Worm (Caenorhabditis elegans) whole organism, late embryonic: ENCODE results near the gene hex-1.

Source experiments
- C38D4.7 ChIP-seq: fragments of 200-800 bp; sonication (Bioruptor generic); optimal IDR thresholded peaks from 2 replicates; lab custom pipeline; 2018; ENCODE audit warnings: mild to moderate bottlenecking, missing genetic modification characterization, moderate library complexity, missing compliant biosample characterization
- K02D7.2 ChIP-seq: sonication (generic microtip); optimal IDR thresholded peaks from 2 replicates; lab custom pipeline; 2017; ENCODE audit warnings: mild to moderate bottlenecking, missing genetic modification characterization, missing compliant biosample characterization
- K09A11.1 ChIP-seq: sonication (generic microtip); optimal IDR thresholded peaks from 2 replicates; lab custom pipeline; 2017; ENCODE audit warnings: antibody characterized with exemption, mild to moderate bottlenecking, missing genetic modification characterization, missing compliant biosample characterization; ENCODE audit not compliant: insufficient read depth
- T23F11.4 ChIP-seq: fragments of 200-800 bp; sonication (Bioruptor generic); optimal IDR thresholded peaks from 2 replicates; lab custom pipeline; 2018; ENCODE audit warnings: mild to moderate bottlenecking, missing genetic modification characterization, missing compliant biosample characterization
- Y22D7AL.16 ChIP-seq: sonication (generic microtip); optimal IDR thresholded peaks from 2 replicates; lab custom pipeline; 2016; ENCODE audit warnings: missing genetic modification characterization, missing compliant biosample characterization
- ahr-1 ChIP-seq: sonication (generic microtip); optimal IDR thresholded peaks from 2 replicates; lab custom pipeline; 2016; ENCODE audit warnings: missing genetic modification characterization, missing compliant biosample characterization
- ceh-2 ChIP-seq: sonication (generic microtip); optimal IDR thresholded peaks from 2 replicates; lab custom pipeline; 2016; ENCODE audit warnings: missing genotype, missing genetic modification characterization, missing compliant biosample characterization
- ceh-31 ChIP-seq: sonication (generic microtip); optimal IDR thresholded peaks from 2 replicates; lab custom pipeline; 2016; ENCODE audit warnings: missing genetic modification characterization, missing compliant biosample characterization
- ceh-45 ChIP-seq: fragments of 200-800 bp; sonication (Bioruptor generic); IDR thresholded peaks from 2 replicates; pipeline ENCODE4 v1.3.6; 2022; ENCODE audit warnings: missing genetic modification reagents, missing genetic modification characterization, missing compliant biosample characterization
- ceh-48 ChIP-seq: sonication (generic microtip); optimal IDR thresholded peaks from 2 replicates; lab custom pipeline; 2016; ENCODE audit warnings: missing genetic modification characterization, inconsistent platforms, missing compliant biosample characterization
- dve-1 ChIP-seq: sonication (generic microtip); optimal IDR thresholded peaks from 2 replicates; lab custom pipeline; 2017; ENCODE audit warnings: antibody characterized with exemption, mild to moderate bottlenecking, missing genetic modification characterization, missing compliant biosample characterization
- elt-2 ChIP-seq: sonication (generic microtip); optimal IDR thresholded peaks from 2 replicates; lab custom pipeline; 2016; ENCODE audit warnings: missing genetic modification reagents, missing genetic modification characterization, missing compliant biosample characterization
- eyg-1 ChIP-seq: sonication (generic microtip); optimal IDR thresholded peaks from 2 replicates; lab custom pipeline; 2016; ENCODE audit warnings: missing genotype, missing genetic modification characterization, missing compliant biosample characterization
- fkh-10 ChIP-seq: fragments of 150-350 bp; optimal IDR thresholded peaks from 2 replicates; lab custom pipeline; 2014; ENCODE audit warnings: missing biosample characterization, missing genetic modification reagents, missing genetic modification characterization
- gmeb-2 ChIP-seq: sonication (generic microtip); optimal IDR thresholded peaks from 2 replicates; lab custom pipeline; 2016; ENCODE audit warnings: missing genetic modification characterization, inconsistent platforms, missing compliant biosample characterization
- hlh-6 ChIP-seq: sonication (generic microtip); optimal IDR thresholded peaks from 2 replicates; lab custom pipeline; 2016; ENCODE audit warnings: missing genotype, missing genetic modification characterization, missing compliant biosample characterization
- lim-6 ChIP-seq: sonication (generic microtip); optimal IDR thresholded peaks from 2 replicates; lab custom pipeline; 2016; ENCODE audit warnings: missing genetic modification characterization, missing compliant biosample characterization
- lin-11 ChIP-seq: fragments of 200-800 bp; sonication (Bioruptor generic); optimal IDR thresholded peaks from 2 replicates; lab custom pipeline; 2018; ENCODE audit warnings: mild to moderate bottlenecking, missing genetic modification characterization, missing compliant biosample characterization
- madf-2 ChIP-seq: sonication (generic microtip); optimal IDR thresholded peaks from 2 replicates; lab custom pipeline; 2017; ENCODE audit warnings: missing genetic modification characterization, missing compliant biosample characterization
- nfya-1 ChIP-seq: sonication (generic microtip); optimal IDR thresholded peaks from 2 replicates; lab custom pipeline; 2017; ENCODE audit warnings: missing genetic modification characterization, mild to moderate bottlenecking, missing compliant biosample characterization, antibody characterized with exemption, moderate library complexity
- nhr-232 ChIP-seq: sonication (generic microtip); optimal IDR thresholded peaks from 2 replicates; lab custom pipeline; 2016; ENCODE audit warnings: missing genetic modification characterization, missing compliant biosample characterization
- pat-9 ChIP-seq: fragments of 200-800 bp; sonication (Bioruptor generic); optimal IDR thresholded peaks from 2 replicates; lab custom pipeline; 2018; ENCODE audit warnings: mild to moderate bottlenecking, missing genetic modification characterization, moderate library complexity, missing compliant biosample characterization
- pqm-1 ChIP-seq: sonication (generic microtip); optimal IDR thresholded peaks from 2 replicates; lab custom pipeline; 2016; ENCODE audit warnings: missing genetic modification characterization, missing compliant biosample characterization
- sdc-2 ChIP-seq: sonication (generic microtip); optimal IDR thresholded peaks from 2 replicates; lab custom pipeline; 2016; ENCODE audit warnings: missing genotype, missing genetic modification characterization, missing compliant biosample characterization
- ttx-3 ChIP-seq: sonication (generic microtip); optimal IDR thresholded peaks from 2 replicates; lab custom pipeline; 2016; ENCODE audit warnings: missing genetic modification reagents, missing genetic modification characterization, missing compliant biosample characterization
- unc-3 ChIP-seq, 2 experiments: fragments of 200-800 bp in 1 of 2; sonication (Bioruptor generic) in 1 of 2; sonication (generic microtip) in 1 of 2; conservative IDR thresholded peaks in 1 of 2; optimal IDR thresholded peaks in 1 of 2; 2 replicates each; pipeline versions ENCODE4 v1.3.6 to Lab custom; 2016 to 2022; ENCODE audit warnings: missing compliant biosample characterization in 2 of 2, missing genetic modification characterization in 2 of 2, missing genetic modification reagents in 1 of 2
- unc-42 ChIP-seq: sonication (generic microtip); optimal IDR thresholded peaks from 2 replicates; lab custom pipeline; 2016; ENCODE audit warnings: missing genotype, missing genetic modification characterization, missing compliant biosample characterization
- unc-86 ChIP-seq: sonication (generic microtip); optimal IDR thresholded peaks from 2 replicates; lab custom pipeline; 2016; ENCODE audit warnings: missing genetic modification characterization, missing compliant biosample characterization

Gene hex-1

ce11 chrX:2246908-2247307 lies 26.0 kb downstream of the hex-1 start, which contains the start of gene AH9.1:
Gene AH9.1, minus strand, starts transcription at chrX:2247008.
- TF ChIP-seq sdc-2 (tag; lab: Kevin White, UChicago) (no peak), unc-3 (GFP tag; conservative IDR thresholded peaks at IDR 0.05; lab: Robert Waterston, UW) (no peak), unc-3 (tag; optimal IDR thresholded peaks at IDR 0.05; lab: Kevin White, UChicago) (no peak), elt-2 (tag; lab: Kevin White, UChicago) (no peak), dve-1 (tag; lab: Kevin White, UChicago) (no peak), ceh-31 (tag; lab: Kevin White, UChicago) (no peak), unc-42 (tag; lab: Kevin White, UChicago) (no peak)

ce11 chrX:2258001-2258400 lies 37.1 kb downstream of the hex-1 start, which contains the start of gene crn-4:
Gene crn-4, minus strand, starts transcription at chrX:2258101.
- TF ChIP-seq ttx-3 (tag; lab: Kevin White, UChicago) (no peak), fkh-10 (GFP tag; lab: Kevin White, UChicago) (no peak), madf-2 (tag; lab: Kevin White, UChicago) (no peak), ceh-2 (tag; lab: Kevin White, UChicago) (no peak), nfya-1 (tag; lab: Kevin White, UChicago) (no peak), pqm-1 (tag; lab: Kevin White, UChicago) (no peak), unc-42 (tag; lab: Kevin White, UChicago) (no peak), hlh-6 (tag; lab: Kevin White, UChicago) (no peak), ceh-45 (no peak), C38D4.7 (GFP tag; lab: Kevin White, UChicago) (no peak), unc-86 (no peak), ahr-1 (tag; lab: Kevin White, UChicago) (no peak), ceh-48 (tag; lab: Kevin White, UChicago) (no peak)

ce11 chrX:2258404-2258803 lies 37.5 kb downstream of the hex-1 start:
- TF ChIP-seq elt-2 (tag; lab: Kevin White, UChicago) = peak; percentile 4
- no peak for TF ChIP-seq Y22D7AL.16 (tag; lab: Kevin White, UChicago)

- TF ChIP-seq pat-9 (tag; lab: Kevin White, UChicago) (no peak), ceh-48 (tag; lab: Kevin White, UChicago) (peak; percentile 32)
Observed at ce11 chrX:2261003-2261402, 40.1 kb downstream of the hex-1 start, which contains the start of gene AH9.3. Gene AH9.3, minus strand, starts transcription at chrX:2261103.

- TF ChIP-seq gmeb-2 (tag; lab: Kevin White, UChicago) (no peak), pat-9 (tag; lab: Kevin White, UChicago) (no peak), pqm-1 (tag; lab: Kevin White, UChicago) (no peak), ceh-31 (tag; lab: Kevin White, UChicago) (no peak), K02D7.2 (no peak), eyg-1 (tag; lab: Kevin White, UChicago) (no peak), T23F11.4 (GFP tag; lab: Kevin White, UChicago) (no peak), dve-1 (tag; lab: Kevin White, UChicago) (no peak), lim-6 (tag; lab: Kevin White, UChicago) (no peak), nhr-232 (tag; lab: Kevin White, UChicago) (no peak), K09A11.1 (tag; lab: Kevin White, UChicago) (no peak), lin-11 (tag; lab: Kevin White, UChicago) (no peak)
Observed at ce11 chrX:2262420-2262819, 41.5 kb downstream of the hex-1 start.

- TF ChIP-seq lin-11 (tag; lab: Kevin White, UChicago) = no peak
Observed at ce11 chrX:2265069-2265468, 44.1 kb downstream of the hex-1 start.
